Worm (Caenorhabditis elegans): Measurements from ENCODE around the gene srj-13.
A peak's percentile ranks its signal among the peaks of the same experiment; 100 is the strongest.

The srj-13 gene

DNA sequence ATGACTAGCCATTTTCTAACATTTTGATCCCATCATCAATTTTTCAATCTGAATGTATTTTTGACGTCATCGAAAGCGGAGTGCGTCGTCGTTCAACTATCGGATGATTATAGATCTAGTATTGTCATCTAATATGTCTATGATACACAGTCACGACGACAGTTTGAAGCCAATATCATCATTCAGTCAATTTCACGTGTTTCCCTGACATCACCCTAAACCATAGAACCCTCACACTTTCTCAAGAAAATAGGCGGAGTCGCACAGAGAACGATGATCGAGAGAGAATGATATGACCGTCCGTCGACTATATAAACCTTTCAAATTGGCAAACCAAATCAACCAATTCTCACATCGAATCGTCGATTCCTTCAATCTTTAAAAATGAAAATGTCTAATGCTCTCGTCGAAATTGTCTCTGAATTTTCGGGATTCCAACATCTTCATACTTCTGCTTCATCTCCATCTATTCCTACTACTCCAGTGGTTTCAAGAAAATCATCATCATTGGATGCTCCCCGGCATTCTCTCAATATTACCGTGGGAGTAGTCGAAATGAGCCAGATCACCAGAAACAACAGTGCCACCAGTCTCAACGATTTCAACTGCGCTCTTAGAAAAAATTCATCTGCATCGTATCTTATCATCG, 13.4 kb downstream of the srj-13 start, which contains the start of gene F18E3.13 (continued):
- TF ChIP-seq T07F8.4 (tag; optimal IDR thresholded peaks at IDR 0.05) (no peak), unc-62 (GFP tag; optimal IDR thresholded peaks at IDR 0.05) (no peak), F52B5.7 (tag; optimal IDR thresholded peaks at IDR 0.05) (no peak), T26A5.8 (tag; optimal IDR thresholded peaks at IDR 0.05) (no peak), sptf-2 (GFP tag; optimal IDR thresholded peaks at IDR 0.05) (no peak), akir-1 (GFP tag; optimal IDR thresholded peaks at IDR 0.05) (no peak), madf-8 (GFP tag; conservative IDR thresholded peaks at IDR 0.05) (no peak), hlh-12 (tag; optimal IDR thresholded peaks at IDR 0.05) (no peak), fkh-3 (tag; optimal IDR thresholded peaks at IDR 0.05) (no peak), somi-1 (GFP tag; optimal IDR thresholded peaks at IDR 0.05) (peak; percentile 76), ceh-100 (GFP tag; IDR thresholded peaks at IDR 0.05) (no peak), madf-3 (GFP tag; IDR thresholded peaks at IDR 0.05) (no peak), lin-40 (tag; optimal IDR thresholded peaks at IDR 0.05) (peak; percentile 35), nhr-27 (tag; optimal IDR thresholded peaks at IDR 0.05) (no peak), ztf-18 (tag; optimal IDR thresholded peaks at IDR 0.05) (no peak), him-1 (tag; optimal IDR thresholded peaks at IDR 0.05) (no peak), rcor-1 (GFP tag; IDR thresholded peaks at IDR 0.05) (no peak), attf-6 (GFP tag; IDR thresholded peaks at IDR 0.05) (no peak), K11D2.4 (GFP tag; IDR thresholded peaks at IDR 0.05) (0 out of 2 replicates have a peak, but pooled peaks have one; percentile 13), F57A8.1 (GFP tag; optimal IDR thresholded peaks at IDR 0.05) (no peak), ceh-58 (GFP tag; IDR thresholded peaks at IDR 0.05) (no peak), nhr-120 (GFP tag; IDR thresholded peaks at IDR 0.05) (no peak), atf-7 (tag; optimal IDR thresholded peaks at IDR 0.05) (peak; percentile 69), F49E8.2 (tag; optimal IDR thresholded peaks at IDR 0.05; ENCODE audit: insufficient read depth) (no peak), ceh-40 (GFP tag; IDR thresholded peaks at IDR 0.05) (no peak), B0019.2 (GFP tag; conservative IDR thresholded peaks at IDR 0.05) (no peak), cebp-2 (GFP tag; IDR thresholded peaks at IDR 0.05) (no peak), nhr-80 (tag; optimal IDR thresholded peaks at IDR 0.05) (no peak), nhr-179 (tag; optimal IDR thresholded peaks at IDR 0.05) (no peak), let-607 (tag; optimal IDR thresholded peaks at IDR 0.05) (no peak), snpc-1.3 (tag; optimal IDR thresholded peaks at IDR 0.05; ENCODE audit: insufficient read depth) (no peak), bed-2 (GFP tag; IDR thresholded peaks at IDR 0.05) (no peak), hmg-20 (GFP tag; IDR thresholded peaks at IDR 0.05) (no peak), hlh-26 (GFP tag; conservative IDR thresholded peaks at IDR 0.05) (no peak), Y67H2A.10 (GFP tag; conservative IDR thresholded peaks at IDR 0.05) (no peak), sdz-38 (tag; optimal IDR thresholded peaks at IDR 0.05) (no peak), ztf-6 (GFP tag; IDR thresholded peaks at IDR 0.05) (no peak), hsf-1 (GFP tag; IDR thresholded peaks at IDR 0.05) (no peak), dox-1 (GFP tag; IDR thresholded peaks at IDR 0.05) (no peak), C06A6.2 (GFP tag; conservative IDR thresholded peaks at IDR 0.05) (peak; percentile 34; the same call in 1 of the 2 replicates), ZK185.1 (tag; optimal IDR thresholded peaks at IDR 0.05; ENCODE audit: poor library complexity, severe bottlenecking) (peak; percentile 43), egl-18 (GFP tag; IDR thresholded peaks at IDR 0.05) (no peak), lin-54 (GFP tag; optimal IDR thresholded peaks at IDR 0.05) (no peak), ceh-79 (tag; optimal IDR thresholded peaks at IDR 0.05) (no peak), xnd-1 (tag; optimal IDR thresholded peaks at IDR 0.05) (no peak), ztf-26 (tag; optimal IDR thresholded peaks at IDR 0.05) (peak; percentile 79), lsy-27 (tag; optimal IDR thresholded peaks at IDR 0.05; ENCODE audit: borderline replicate concordance, insufficient read depth) (no peak), Y95B8A.8 (GFP tag; IDR thresholded peaks at IDR 0.05) (no peak)
